Fruit fly (Drosophila melanogaster) whole organism, embryonic: Measurements from ENCODE around the gene flr.

Experiments used
- CG13287 ChIP-seq: fragments of 200-800 bp; sonication (Bioruptor generic); IDR thresholded peaks from 2 replicates; pipeline ENCODE4 v1.3.6; 2022; ENCODE audit warnings: missing biosample characterization, missing genetic modification characterization; ENCODE audit not compliant: partially characterized antibody
- CG1792 ChIP-seq: fragments of 200-800 bp; sonication (Bioruptor generic); optimal IDR thresholded peaks from 2 replicates; lab custom pipeline; 2016; ENCODE audit warnings: missing biosample characterization, missing genetic modification characterization
- CG4820 ChIP-seq: fragments of 200-800 bp; sonication (Bioruptor generic); optimal IDR thresholded peaks from 3 replicates; lab custom pipeline; 2016; ENCODE audit warnings: missing biosample characterization, missing genetic modification characterization
- CG6683 ChIP-seq: fragments of 200-800 bp; sonication (Bioruptor generic); optimal IDR thresholded peaks from 2 replicates; lab custom pipeline; 2017; ENCODE audit warnings: missing biosample characterization, mild to moderate bottlenecking, missing genetic modification characterization, missing genetic modification reagents
- Ets65A ChIP-seq: fragments of 200-800 bp; sonication (Bioruptor generic); peaks from one replicate; lab custom pipeline; 2016; ENCODE audit warnings: missing biosample characterization, missing genetic modification characterization
- Ets97D ChIP-seq: fragments of 200-800 bp; sonication (Bioruptor generic); optimal IDR thresholded peaks from 3 replicates; lab custom pipeline; 2016; ENCODE audit warnings: missing biosample characterization, missing genetic modification characterization
- Lpt ChIP-seq: fragments of >200 bp; optimal IDR thresholded peaks from 2 replicates; lab custom pipeline; 2018; ENCODE audit warnings: missing biosample characterization, missing genetic modification characterization
- ato ChIP-seq: fragments of 200-800 bp; sonication (Bioruptor generic); IDR thresholded peaks from 2 replicates; pipeline ENCODE4 v1.3.6; 2022; ENCODE audit warnings: missing biosample characterization, missing genetic modification characterization; ENCODE audit not compliant: partially characterized antibody
- bowl ChIP-seq: fragments of 200-800 bp; sonication (Bioruptor generic); IDR thresholded peaks from 2 replicates; pipeline ENCODE4 v1.3.6; 2022; ENCODE audit warnings: missing biosample characterization, missing genetic modification characterization
- hth ChIP-seq: fragments of >200 bp; optimal IDR thresholded peaks from 2 replicates; lab custom pipeline; 2017; ENCODE audit warnings: inconsistent platforms
- lab ChIP-seq: fragments of 200-800 bp; sonication (Bioruptor generic); optimal IDR thresholded peaks from 3 replicates; lab custom pipeline; 2017; ENCODE audit warnings: missing biosample characterization, missing genetic modification characterization, mild to moderate bottlenecking, moderate library complexity, missing genetic modification reagents

DNA sequence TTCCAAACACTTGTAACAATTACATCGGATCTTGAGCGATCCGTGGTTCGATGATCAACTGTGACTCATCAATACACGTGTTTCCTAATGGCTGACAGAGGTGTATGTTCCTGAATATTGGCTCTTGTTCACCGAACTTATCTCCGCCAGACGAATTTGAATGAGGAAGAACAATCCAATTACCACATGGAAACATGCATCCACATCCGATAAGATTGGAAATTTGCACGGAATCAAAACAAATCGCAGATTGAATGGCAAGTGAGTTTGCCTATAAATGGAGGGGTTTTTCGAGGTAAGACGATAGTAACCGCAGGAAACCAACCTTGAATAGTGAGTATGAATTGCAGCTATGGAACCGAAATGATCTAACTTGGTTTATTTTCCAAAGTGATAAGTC lies 25.0 kb downstream of the flr start, which contains the start of gene CG10725:
- no peak for TF ChIP-seq Ets97D (GFP tag; lab: Kevin White, UChicago)
- no peak for TF ChIP-seq Ets65A
- no peak for TF ChIP-seq Lpt (GFP tag; lab: Kevin White, UChicago)
- no peak for TF ChIP-seq bowl (GFP tag; lab: Robert Waterston, UW)
- TF ChIP-seq CG13287 (GFP tag; lab: Robert Waterston, UW): no peak
- no peak for TF ChIP-seq lab
- TF ChIP-seq hth (lab: Kevin White, UChicago): no peak
- TF ChIP-seq CG4820 (GFP tag; lab: Kevin White, UChicago): no peak
- TF ChIP-seq ato: no peak
- TF ChIP-seq CG6683: no peak
- TF ChIP-seq CG1792: no peak
